Fruit fly (Drosophila melanogaster): ENCODE results near the gene CG4768.
A peak's percentile ranks its signal among the peaks of the same experiment; 100 is the strongest.

Gene CG4768

DNA sequence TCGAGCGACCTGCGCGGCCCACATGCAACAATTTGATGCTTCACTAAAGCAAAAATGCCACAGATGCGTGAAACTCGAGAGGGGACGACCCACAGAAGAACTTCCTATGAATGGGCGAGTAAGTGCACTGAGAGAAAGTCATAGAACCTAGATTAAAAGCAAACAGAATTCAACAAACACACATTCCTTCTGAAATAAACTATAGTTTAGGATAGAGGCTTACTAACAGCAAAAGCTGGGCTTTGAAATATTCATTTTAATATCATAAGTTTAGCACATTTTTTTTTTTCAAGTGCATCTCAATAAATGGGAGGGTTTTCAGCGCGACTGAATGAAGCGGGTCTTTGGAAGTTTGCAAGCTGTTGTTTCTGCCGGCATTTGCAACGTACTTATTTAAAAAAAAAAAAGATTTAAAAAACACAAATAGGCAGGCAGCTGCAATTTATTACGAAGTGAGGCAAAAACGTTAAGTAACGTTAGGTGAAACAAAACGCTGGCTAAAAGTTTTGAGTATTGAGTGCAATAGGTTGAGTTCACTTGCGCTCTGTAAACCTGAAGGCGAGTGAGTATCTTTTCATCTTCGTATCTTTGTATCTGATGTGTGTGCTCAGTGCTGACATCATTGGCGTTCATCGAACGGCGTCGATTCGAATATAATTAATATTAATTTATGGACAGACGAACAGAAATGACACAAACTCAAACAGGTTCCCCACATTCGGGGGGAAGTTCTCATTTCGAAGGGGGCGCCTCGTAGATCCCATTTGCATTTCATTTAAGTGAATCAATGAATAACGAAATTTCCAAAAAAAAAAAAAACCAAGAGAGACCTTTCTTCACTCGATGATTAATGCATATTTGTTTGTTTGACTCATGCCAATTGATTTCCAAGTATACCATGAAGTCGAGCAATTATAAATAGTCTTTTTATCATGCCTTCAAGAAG is 18.8 kb upstream of the CG4768 start (continued):
- TF ChIP-seq aop (GFP tag; IDR thresholded peaks at IDR 0.05) (no peak), CG30403 (GFP tag; optimal IDR thresholded peaks at IDR 0.05) (peak; percentile 53), CG3995 (GFP tag; optimal IDR thresholded peaks at IDR 0.05) (no peak), Vsx1 (GFP tag; optimal IDR thresholded peaks at IDR 0.05) (no peak), Awh (GFP tag; IDR thresholded peaks at IDR 0.05) (peak; percentile 83), CG10462 (GFP tag; optimal IDR thresholded peaks at IDR 0.05) (no peak), CG32532 (GFP tag; IDR thresholded peaks at IDR 0.05) (peak; percentile 55; the same call in 1 of the 2 replicates), MESR4 (GFP tag; optimal IDR thresholded peaks at IDR 0.05) (no peak), CG17912 (GFP tag; optimal IDR thresholded peaks at IDR 0.05) (no peak), so (GFP tag; IDR thresholded peaks at IDR 0.05) (peak; percentile 61; the same call in 1 of the 3 replicates), CG16863 (GFP tag; optimal IDR thresholded peaks at IDR 0.05) (peak; percentile 43), dimm (GFP tag; IDR thresholded peaks at IDR 0.05) (peak; percentile 27; the same call in 1 of the 2 replicates), CG9817 (tag; optimal IDR thresholded peaks at IDR 0.05) (no peak), fd96Cb (tag; optimal IDR thresholded peaks at IDR 0.05) (peak; percentile 59), gce (GFP tag; IDR thresholded peaks at IDR 0.05) (peak; percentile 78), Side (GFP tag; optimal IDR thresholded peaks at IDR 0.05) (peak; percentile 64), pfk (GFP tag; optimal IDR thresholded peaks at IDR 0.05) (no peak), toy (GFP tag; IDR thresholded peaks at IDR 0.05) (no peak), CG3065 (GFP tag; optimal IDR thresholded peaks at IDR 0.05) (no peak), CG33213 (GFP tag; optimal IDR thresholded peaks at IDR 0.05) (peak; percentile 44), ac (GFP tag; optimal IDR thresholded peaks at IDR 0.05) (peak; percentile 5), CG11456 (GFP tag; IDR thresholded peaks at IDR 0.05) (0 out of 3 replicates have a peak, but pooled peaks have one; percentile 40), Elba2 (GFP tag; optimal IDR thresholded peaks at IDR 0.05) (no peak), CG10366 (GFP tag; IDR thresholded peaks at IDR 0.05) (peak; percentile 68), Hsf (GFP tag; optimal IDR thresholded peaks at IDR 0.05) (peak; percentile 33), zfh1 (GFP tag; IDR thresholded peaks at IDR 0.05) (peak; percentile 89), CG13894 (tag; optimal IDR thresholded peaks at IDR 0.05) (no peak), CG17328 (GFP tag; IDR thresholded peaks at IDR 0.05) (peak; percentile 63), Adf1 (GFP tag; IDR thresholded peaks at IDR 0.05) (no peak), CG16815 (GFP tag; optimal IDR thresholded peaks at IDR 0.05) (peak; percentile 29), bcd (GFP tag; optimal IDR thresholded peaks at IDR 0.05) (peak; percentile 36), MTF-1 (GFP tag; optimal IDR thresholded peaks at IDR 0.05; ENCODE audit: borderline replicate concordance) (peak; percentile 43), CG3726 (GFP tag; IDR thresholded peaks at IDR 0.05) (peak; percentile 61; the same call in 1 of the 3 replicates), dan (GFP tag; IDR thresholded peaks at IDR 0.05) (peak; percentile 64; the same call in 1 of the 2 replicates), CG6683 (GFP tag; optimal IDR thresholded peaks at IDR 0.05) (no peak), sima (GFP tag; optimal IDR thresholded peaks at IDR 0.05) (peak; percentile 18), Neu2 (GFP tag; optimal IDR thresholded peaks at IDR 0.05; ENCODE audit: borderline replicate concordance) (no peak), CG8478 (optimal IDR thresholded peaks at IDR 0.05) (no peak), peb (GFP tag; IDR thresholded peaks at IDR 0.05) (0 out of 2 replicates have a peak, but pooled peaks have one; percentile 31), CG6254 (GFP tag; optimal IDR thresholded peaks at IDR 0.05) (peak; percentile 61), mld (GFP tag; IDR thresholded peaks at IDR 0.05; ENCODE audit: partially characterized antibody) (no peak), Fer3 (tag; optimal IDR thresholded peaks at IDR 0.05) (peak; percentile 21), corto (GFP tag; optimal IDR thresholded peaks at IDR 0.05) (no peak), Hr3 (GFP tag; optimal IDR thresholded peaks at IDR 0.05) (peak; percentile 50), CG30431 (GFP tag; optimal IDR thresholded peaks at IDR 0.05) (peak; percentile 46), Xrp1 (GFP tag; IDR thresholded peaks at IDR 0.05) (peak; percentile 90), Hr39 (optimal IDR thresholded peaks at IDR 0.05) (no peak), Kr (GFP tag; optimal IDR thresholded peaks at IDR 0.05) (no peak), ERR (GFP tag; optimal IDR thresholded peaks at IDR 0.05) (peak; percentile 15), Lpt (GFP tag; optimal IDR thresholded peaks at IDR 0.05) (no peak)

Data from whole organism, embryonic.